Fruit fly (Drosophila melanogaster): ENCODE results near the gene spel1.

Gene spel1

DNA sequence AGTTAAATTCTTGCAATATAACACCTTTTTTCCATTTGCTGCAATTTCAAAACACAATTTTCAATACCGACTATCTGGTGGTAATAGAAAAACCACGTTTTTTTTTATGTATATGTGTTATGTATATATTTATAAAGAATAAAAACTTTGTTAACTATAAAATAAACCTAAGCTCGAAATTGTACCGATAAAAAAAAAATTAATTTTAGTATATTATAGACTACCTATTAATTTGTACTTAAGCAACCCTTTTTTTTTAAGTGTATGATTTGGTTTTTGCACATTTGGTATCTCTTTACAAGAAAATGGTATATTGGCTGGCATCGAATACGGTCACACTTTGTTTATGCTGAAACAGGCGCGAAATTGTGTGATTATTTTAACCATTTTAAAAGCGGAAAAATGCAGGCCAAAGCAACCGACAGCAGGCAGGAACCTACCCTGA is at the start of gene spel1:
Gene spel1, plus strand, starts transcription at position 334 of the 445 bp plus-strand sequence.
- TF ChIP-seq CG8478 (optimal IDR thresholded peaks at IDR 0.05) (no peak), CTCF (optimal IDR thresholded peaks at IDR 0.05) (no peak)

DNA sequence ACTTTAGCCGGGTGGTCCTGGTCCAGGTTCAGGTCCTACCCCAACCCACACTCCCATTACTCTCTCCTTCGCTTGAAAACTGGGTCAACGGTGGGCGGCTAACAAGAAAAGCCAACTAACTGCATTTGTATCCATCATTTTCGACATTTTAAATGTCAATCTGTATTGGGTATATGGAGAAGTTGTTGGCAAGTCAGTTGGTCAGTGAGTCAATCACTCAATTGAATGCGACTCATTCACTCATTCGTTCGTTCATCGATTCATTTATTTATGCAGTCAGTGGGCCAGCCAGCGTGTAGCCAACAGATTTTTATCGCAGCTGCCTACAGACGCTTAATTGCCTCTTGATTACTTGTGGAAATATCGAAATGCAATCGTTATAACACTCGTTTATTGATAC is 45.2 kb upstream of the spel1 start:
- TF ChIP-seq CTCF (optimal IDR thresholded peaks at IDR 0.05) (no peak), CG8478 (optimal IDR thresholded peaks at IDR 0.05) (no peak)

DNA sequence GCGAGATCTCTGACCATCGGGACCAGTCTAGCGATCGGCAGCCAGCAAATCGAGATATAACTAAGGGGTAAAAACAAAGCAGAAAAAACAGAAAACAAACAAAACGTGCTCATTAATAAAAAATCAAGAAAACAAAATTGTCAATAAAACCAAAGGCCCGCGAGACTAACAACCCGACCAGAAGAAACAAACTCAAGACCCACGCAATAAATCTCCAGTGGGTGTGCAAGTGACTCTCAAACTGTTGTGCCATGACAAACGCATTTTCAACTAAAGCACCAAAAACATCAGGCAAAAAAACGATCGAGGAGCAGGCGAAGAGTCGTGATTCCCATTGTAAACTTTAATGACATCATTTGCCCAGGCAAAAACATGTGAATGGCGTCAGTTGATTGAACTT is 43.9 kb upstream of the spel1 start:
- TF ChIP-seq CTCF (optimal IDR thresholded peaks at IDR 0.05): no peak

DNA sequence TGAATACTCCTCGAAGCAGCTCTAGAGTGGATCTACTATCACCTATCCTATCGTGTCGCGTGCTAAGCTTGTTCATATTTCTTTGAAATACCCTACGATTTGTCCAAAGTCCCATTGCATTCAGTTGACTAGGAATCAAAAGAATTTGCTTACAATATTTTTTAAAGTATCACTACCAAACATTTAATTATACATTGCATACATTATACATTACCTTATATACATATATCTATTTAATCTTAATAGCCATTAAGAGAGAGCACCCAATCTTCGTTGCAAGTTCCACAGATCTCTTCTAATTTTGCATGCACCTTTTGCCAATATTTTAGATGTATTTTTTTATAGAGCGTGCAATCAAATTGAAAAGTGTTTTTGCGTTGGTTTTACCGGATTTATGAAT is 43.3 kb upstream of the spel1 start:
- no peak for TF ChIP-seq CTCF (optimal IDR thresholded peaks at IDR 0.05)
- no peak for TF ChIP-seq CG8478 (optimal IDR thresholded peaks at IDR 0.05)

DNA sequence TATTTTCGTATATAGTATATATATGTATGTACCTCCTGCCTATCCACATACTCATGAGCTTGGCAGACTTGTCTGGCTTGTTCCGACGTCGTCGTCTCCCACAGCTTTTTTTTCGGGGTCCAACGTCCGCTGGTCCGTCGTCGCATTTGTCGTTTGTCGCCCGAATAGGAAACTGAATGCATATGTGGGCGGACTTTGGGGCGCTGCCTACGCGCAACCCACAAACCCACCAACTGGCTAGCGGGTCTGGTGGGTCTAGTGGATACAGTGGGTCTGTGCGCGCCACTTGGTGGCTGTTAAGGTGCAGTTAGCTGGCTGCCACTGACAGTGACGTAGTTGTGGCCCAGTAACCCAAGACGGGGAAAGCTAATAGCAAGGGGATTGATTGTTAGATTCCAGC is 42.9 kb upstream of the spel1 start:
- TF ChIP-seq CG8478 (optimal IDR thresholded peaks at IDR 0.05): no peak
- TF ChIP-seq CTCF (optimal IDR thresholded peaks at IDR 0.05): no peak

DNA sequence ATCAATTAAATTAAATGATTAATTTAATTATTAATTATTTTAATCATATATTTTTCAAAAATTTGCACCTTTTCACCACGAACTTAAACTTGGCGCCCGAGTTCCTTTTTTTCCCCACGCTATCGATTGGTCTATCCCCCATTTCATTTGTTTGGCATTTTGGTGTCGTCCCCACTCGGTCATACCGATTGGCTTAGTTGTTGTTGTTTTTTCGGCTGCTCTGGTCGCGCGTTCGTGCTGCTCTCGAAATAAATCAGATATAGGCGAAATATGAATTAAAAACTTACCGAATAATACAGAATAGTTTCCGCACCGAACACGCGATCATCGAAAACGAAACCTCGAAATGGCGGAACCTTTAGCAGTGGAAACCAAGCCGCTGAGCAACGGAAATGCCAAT is 27.9 kb upstream of the spel1 start, which contains the start of gene CG33090:
Gene CG33090, plus strand, starts transcription at position 194 of the 400 bp plus-strand sequence.
- TF ChIP-seq CG8478 (optimal IDR thresholded peaks at IDR 0.05) (no peak), CTCF (optimal IDR thresholded peaks at IDR 0.05) (no peak)

DNA sequence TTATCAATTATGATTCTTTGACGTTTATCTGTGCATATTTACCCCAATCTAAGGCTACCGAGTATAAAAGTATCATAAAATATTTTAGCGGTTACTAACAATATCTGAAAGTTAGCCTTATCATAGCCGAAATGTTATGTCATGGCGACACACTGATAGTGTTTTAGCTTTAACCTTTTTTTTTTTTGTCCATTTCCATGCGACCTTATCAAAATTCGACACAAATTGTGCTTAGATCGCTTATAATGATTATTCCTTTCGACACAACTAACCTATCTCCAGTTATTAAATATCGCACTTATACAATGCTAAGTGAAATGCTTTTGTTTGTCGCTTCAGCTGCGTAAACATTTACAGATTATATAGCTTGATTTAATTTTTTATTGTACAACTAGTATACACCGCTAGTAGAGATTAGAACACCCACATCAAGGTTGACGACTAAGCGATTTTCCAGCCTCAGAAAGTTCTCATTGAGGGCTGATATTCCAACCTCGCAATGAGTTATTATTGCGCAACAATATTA is 25.5 kb upstream of the spel1 start:
- TF ChIP-seq CG8478 (optimal IDR thresholded peaks at IDR 0.05) (no peak), CTCF (optimal IDR thresholded peaks at IDR 0.05) (no peak)

DNA sequence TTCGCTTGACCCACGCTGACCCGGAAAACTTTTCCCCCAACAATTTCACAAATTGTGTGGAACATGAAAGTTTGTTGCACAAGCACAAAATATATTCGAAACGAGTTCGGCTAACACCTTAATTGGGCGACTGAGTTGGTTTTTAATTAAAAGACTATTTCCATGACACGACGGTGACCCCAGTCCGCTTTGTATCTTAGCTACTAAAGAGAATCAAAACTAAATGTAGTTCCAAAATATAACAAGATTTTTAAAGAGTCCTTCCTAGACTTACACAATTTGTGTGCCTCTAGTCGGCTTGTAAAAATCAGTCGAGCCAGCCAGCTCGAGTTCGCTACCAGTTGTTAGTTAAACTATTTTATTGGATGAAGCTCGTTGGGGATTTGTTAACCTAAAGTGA is 23.9 kb upstream of the spel1 start, which contains the start of gene CG15286:
Gene CG15286, plus strand, starts transcription at position 301 of the 400 bp plus-strand sequence.
- TF ChIP-seq CTCF (optimal IDR thresholded peaks at IDR 0.05) (no peak), CG8478 (optimal IDR thresholded peaks at IDR 0.05) (no peak)

DNA sequence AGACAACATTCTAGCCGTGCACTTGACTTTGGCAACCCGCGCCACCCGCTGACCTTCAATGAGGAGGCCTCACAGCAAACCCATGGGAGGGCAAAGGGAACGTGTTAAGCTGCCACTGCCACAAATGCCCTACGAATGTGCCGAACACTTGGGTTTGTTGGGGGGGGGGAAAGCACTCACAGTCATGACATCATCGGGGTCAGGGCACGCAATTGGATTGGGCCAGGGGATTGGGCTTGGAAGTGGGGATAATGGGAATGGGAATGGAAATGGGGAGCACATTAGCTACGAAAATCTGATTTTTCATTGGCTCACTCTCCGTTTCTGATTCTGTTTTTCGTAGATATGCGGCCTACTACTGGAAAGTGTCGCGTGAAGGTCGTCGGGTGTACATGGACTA is 20.9 kb upstream of the spel1 start:
- TF ChIP-seq CG8478 (optimal IDR thresholded peaks at IDR 0.05) (no peak), CTCF (optimal IDR thresholded peaks at IDR 0.05) (no peak)

DNA sequence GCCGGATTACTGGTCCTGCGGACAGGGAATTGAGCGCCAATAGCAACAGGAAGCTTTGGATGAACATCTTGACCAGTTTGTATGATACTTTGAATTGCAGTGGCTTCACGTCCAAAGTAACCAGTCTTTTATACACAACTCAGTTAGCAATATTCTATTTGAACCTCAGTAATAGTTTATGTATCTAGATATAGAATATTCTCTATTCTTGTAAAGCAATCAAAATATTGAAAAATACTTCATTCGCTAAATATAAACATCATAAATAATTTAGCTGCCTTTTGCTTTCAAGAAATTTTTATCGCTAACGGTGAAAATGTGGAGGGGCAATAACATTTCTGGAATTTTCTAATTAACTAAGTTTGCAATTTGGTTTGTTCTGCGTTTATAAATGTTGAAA is 15.3 kb upstream of the spel1 start, which contains the start of gene Send2:
Gene Send2, minus strand, starts transcription at position 101 of the 400 bp plus-strand sequence.
- TF ChIP-seq CTCF (optimal IDR thresholded peaks at IDR 0.05) (no peak), CG8478 (optimal IDR thresholded peaks at IDR 0.05) (no peak)

DNA sequence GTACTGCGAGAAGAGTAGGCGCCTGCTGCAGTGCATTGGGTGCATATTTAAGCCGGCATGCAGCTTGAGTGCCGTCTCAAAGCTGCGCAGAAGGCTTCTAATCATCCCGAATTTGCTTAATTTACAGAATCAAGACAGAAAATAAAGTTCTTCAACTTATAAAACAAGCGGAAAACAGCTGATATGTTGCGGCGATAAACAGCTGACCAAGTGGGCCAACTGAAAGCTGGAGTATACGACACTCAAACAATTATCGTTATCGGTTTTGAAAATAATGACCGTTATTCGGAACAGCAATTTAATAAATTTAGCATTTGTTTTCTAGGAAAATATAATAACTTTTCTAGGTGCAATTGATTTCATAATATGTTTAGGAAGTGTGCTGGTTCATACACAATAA is 13.3 kb upstream of the spel1 start, which contains the start of gene mTTF:
Gene mTTF, minus strand, starts transcription at position 189 of the 400 bp plus-strand sequence.
- no peak for TF ChIP-seq CG8478 (optimal IDR thresholded peaks at IDR 0.05)
- TF ChIP-seq CTCF (optimal IDR thresholded peaks at IDR 0.05): no peak

DNA sequence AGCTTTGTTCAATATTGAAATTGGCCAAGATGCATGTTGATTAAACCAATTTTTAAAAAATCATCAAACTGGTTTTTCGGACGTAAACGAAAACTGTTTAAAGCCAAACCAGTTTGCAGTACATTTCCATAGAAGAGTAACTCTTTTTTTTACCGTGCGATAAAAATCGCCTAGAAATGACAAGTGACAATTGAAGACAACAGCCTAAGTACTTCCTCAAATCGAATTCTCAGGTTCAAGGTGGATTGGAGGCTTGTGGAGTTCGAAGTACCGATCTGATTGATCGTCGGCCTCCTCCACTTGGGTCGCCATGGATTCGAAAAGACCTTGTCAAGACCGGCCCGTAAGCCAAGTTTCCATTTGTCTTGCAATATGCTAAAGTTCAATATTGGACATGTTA is 11.3 kb upstream of the spel1 start:
- no peak for TF ChIP-seq CTCF (optimal IDR thresholded peaks at IDR 0.05)
- TF ChIP-seq CG8478 (optimal IDR thresholded peaks at IDR 0.05): no peak

DNA sequence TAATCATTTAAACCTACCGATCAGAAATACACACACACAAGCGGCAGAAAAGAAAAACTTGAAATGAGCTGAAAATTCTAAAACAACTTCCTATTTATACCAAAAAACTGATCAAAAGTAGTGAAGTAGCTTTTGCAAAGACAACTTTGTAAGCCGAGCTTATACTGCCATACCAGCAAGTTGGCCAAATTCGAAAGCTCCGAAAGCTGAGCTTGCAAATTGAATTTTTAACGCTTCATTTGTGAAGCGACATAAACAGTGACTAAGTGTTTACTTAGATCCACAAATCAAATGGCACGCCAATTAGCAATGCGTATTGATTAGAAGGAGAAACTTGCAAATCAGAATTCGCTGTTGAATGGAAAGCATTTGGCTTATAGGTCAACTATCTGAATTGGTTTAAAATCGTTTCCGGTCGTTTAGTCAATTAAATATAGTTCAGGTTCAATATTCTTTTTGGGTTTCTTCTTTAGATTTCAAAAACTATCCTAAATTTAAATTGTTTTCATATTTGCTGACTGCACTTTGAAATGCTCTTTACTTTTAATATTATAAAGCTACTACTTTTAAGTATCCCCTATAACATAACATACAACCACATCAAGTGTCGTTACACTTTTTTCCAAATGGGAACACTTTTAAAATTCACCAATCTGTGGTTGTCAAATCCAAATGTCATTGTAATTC is 10.3 kb upstream of the spel1 start, which contains the start of gene CG43052:
Gene CG43052, plus strand, starts transcription at position 637 of the 687 bp plus-strand sequence.
- TF ChIP-seq CTCF (optimal IDR thresholded peaks at IDR 0.05) (no peak), CG8478 (optimal IDR thresholded peaks at IDR 0.05) (no peak)

DNA sequence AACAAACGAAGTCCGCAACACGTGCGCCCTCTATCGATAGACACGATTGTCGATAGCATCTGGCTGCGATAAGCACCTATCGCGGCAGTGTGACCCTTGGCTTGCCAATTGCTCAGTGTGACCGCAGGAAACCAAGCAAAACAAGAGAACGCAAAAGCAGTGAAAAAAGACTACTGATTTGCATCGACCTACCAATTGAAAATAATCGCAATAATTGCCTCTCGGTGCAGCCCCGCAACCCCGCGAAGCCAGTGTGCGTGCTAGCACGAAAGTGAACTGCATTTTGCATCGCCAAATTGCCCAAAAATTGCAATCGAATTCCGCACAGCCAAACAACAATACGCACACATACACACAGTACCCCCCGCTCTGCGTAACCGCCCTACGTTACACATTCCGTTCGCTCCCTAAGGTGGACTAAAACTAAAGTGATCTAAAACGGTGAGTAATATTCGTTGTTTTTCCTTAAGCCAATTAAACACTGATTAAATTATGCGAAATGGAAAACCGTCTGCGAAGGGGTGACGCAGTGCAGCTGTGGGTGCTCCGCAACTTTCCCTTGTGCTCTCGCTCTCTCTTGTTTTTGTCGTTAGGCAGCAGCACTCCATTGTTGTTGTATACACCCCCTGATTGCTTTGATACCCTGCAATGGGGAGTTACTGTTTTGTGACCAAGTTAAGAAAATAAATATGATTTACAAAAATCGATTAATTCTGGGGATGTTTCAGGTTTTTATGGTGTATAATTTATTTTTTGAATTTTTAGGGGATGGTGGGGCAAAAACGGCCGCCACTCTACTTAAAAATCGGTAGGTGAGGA is 6.6 kb upstream of the spel1 start, which contains the start of gene Rab14:
Gene Rab14, plus strand, starts transcription at position 113 of the 819 bp plus-strand sequence.
- peak; percentile 85 to 90 for TF ChIP-seq CTCF (optimal IDR thresholded peaks at IDR 0.05)
- no peak for TF ChIP-seq CG8478 (optimal IDR thresholded peaks at IDR 0.05)

DNA sequence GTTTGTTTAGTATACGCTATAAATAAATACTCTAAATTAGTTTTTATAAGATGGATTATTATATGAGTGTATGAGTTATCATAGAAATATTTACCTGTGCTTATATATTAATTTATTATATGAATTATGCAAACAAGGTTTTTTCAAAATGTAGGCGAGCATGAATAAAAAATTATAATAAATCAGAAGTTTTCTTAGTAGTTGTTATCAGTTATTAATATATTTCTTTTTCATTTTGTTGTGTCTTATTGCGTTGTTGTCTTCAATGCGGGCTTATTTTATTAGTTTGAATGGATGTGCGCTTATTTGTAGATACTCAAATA is 6.1 kb upstream of the spel1 start:
- TF ChIP-seq CG8478 (optimal IDR thresholded peaks at IDR 0.05): no peak
- TF ChIP-seq CTCF (optimal IDR thresholded peaks at IDR 0.05): no peak
